Worm (Caenorhabditis elegans): ENCODE measurements around the gene W06G6.11.

Gene W06G6.11

DNA sequence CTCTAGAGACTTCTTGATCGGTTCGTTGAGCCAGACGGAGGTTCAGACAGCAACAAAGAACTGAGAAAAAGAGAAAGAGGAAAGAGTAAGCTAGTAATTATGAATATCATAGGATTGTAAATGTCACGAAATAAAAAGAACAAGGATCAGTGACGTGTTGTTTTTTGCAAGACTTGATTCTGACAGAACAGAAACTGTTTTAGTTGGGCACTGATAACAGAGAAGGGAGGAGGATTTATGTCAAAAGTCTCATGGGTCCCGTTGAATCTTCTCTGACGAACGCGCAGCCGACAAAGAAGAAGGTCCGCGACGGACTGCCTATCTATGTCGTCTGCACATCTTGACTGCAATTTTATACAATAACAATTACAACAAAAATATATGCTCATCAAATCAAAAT lies 48.5 kb downstream of the W06G6.11 start, which contains the start of gene T03E6.9:
TSS of gene T03E6.9 (minus strand) at position 101 of the 400 bp plus-strand sequence.
- TF ChIP-seq ceh-40 (GFP tag; IDR thresholded peaks at IDR 0.05), result no peak
- TF ChIP-seq aptf-3 (GFP tag; IDR thresholded peaks at IDR 0.05), result no peak
- TF ChIP-seq lin-35 (GFP tag; optimal IDR thresholded peaks at IDR 0.05), result no peak
- no peak for TF ChIP-seq Y95B8A.8 (GFP tag; IDR thresholded peaks at IDR 0.05)
- no peak for TF ChIP-seq ztf-25 (GFP tag; IDR thresholded peaks at IDR 0.05)
- TF ChIP-seq mxl-1 (tag; optimal IDR thresholded peaks at IDR 0.05), result no peak
- TF ChIP-seq F33H1.4 (GFP tag; IDR thresholded peaks at IDR 0.05), result no peak
- TF ChIP-seq akir-1 (GFP tag; optimal IDR thresholded peaks at IDR 0.05), result no peak
- TF ChIP-seq egrh-3 (GFP tag; IDR thresholded peaks at IDR 0.05), result no peak
- TF ChIP-seq ama-1 (optimal IDR thresholded peaks at IDR 0.05), result no peak
- no peak for TF ChIP-seq ama-1 (GFP tag; optimal IDR thresholded peaks at IDR 0.05)
- no peak for TF ChIP-seq F39B2.1 (GFP tag; IDR thresholded peaks at IDR 0.05)
- TF ChIP-seq cebp-2 (GFP tag; IDR thresholded peaks at IDR 0.05), result no peak
- TF ChIP-seq nfyb-1 (GFP tag; IDR thresholded peaks at IDR 0.05), result no peak
- TF ChIP-seq egl-18 (GFP tag; IDR thresholded peaks at IDR 0.05), result no peak
- no peak for TF ChIP-seq ztf-18 (tag; optimal IDR thresholded peaks at IDR 0.05)
- TF ChIP-seq tlf-1 (GFP tag; optimal IDR thresholded peaks at IDR 0.05), result no peak

DNA sequence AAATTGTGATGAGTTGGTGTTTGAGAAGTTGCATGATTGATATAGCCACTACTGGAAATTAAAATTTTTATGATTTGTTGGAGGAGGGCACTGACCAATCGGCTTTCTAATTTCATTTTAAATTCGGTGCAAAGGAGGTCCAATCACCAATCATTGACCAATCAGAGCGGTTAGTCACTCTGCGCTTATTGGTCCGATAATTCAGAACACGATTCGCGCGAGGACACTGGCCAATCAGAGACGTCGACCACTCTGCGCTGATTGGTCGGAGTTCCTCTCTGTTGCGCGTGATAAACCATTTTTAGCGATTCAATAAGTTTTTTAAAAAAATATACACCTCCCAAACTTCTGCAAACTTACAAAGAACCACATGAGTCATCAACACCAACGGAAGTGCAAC lies 49.3 kb downstream of the W06G6.11 start:
- no peak for TF ChIP-seq ztf-6 (GFP tag; IDR thresholded peaks at IDR 0.05)
- TF ChIP-seq snpc-1.3 (tag; optimal IDR thresholded peaks at IDR 0.05; ENCODE audit: insufficient read depth), result no peak
- TF ChIP-seq repo-1 (tag; optimal IDR thresholded peaks at IDR 0.05), result no peak
- 0 out of 2 replicates have a peak, but pooled peaks have one; percentile 14 for TF ChIP-seq cebp-1 (GFP tag; IDR thresholded peaks at IDR 0.05)
- no peak for TF ChIP-seq cebp-1 (tag; optimal IDR thresholded peaks at IDR 0.05)
- no peak for TF ChIP-seq madf-10 (tag; optimal IDR thresholded peaks at IDR 0.05)
